Fruit fly (Drosophila melanogaster) whole organism, embryonic: ENCODE data around the gene qtc.
A peak's percentile ranks its signal among the peaks of the same experiment; 100 is the strongest.

Experiments used
- Blimp-1 ChIP-seq: fragments of 200-800 bp; sonication (Bioruptor generic); optimal IDR thresholded peaks from 3 replicates; lab custom pipeline; 2018; ENCODE audit warnings: missing biosample characterization, missing genetic modification characterization, mild to moderate bottlenecking, moderate library complexity, missing genetic modification reagents
- CG11504 ChIP-seq: fragments of 200-800 bp; sonication (Bioruptor generic); optimal IDR thresholded peaks from 3 replicates; lab custom pipeline; 2019; ENCODE audit warnings: missing biosample characterization, mild to moderate bottlenecking, missing genetic modification characterization, moderate library complexity
- CG11560 ChIP-seq: fragments of 200-800 bp; sonication (Bioruptor generic); IDR thresholded peaks from 3 replicates; pipeline ENCODE4 v1.3.6; 2022; ENCODE audit warnings: missing biosample characterization, missing genetic modification characterization
- CG11695 ChIP-seq: fragments of 200-800 bp; sonication (Bioruptor generic); IDR thresholded peaks from 3 replicates; pipeline ENCODE4 v1.3.6; 2022; ENCODE audit warnings: missing biosample characterization, missing genetic modification characterization
- CG13624 ChIP-seq: fragments of 200-800 bp; sonication (Bioruptor generic); optimal IDR thresholded peaks from 2 replicates; lab custom pipeline; 2016; ENCODE audit warnings: missing biosample characterization, missing genetic modification characterization
- CG1603 ChIP-seq: fragments of 200-800 bp; sonication (Bioruptor generic); optimal IDR thresholded peaks from 2 replicates; lab custom pipeline; 2019; ENCODE audit warnings: missing biosample characterization, mild to moderate bottlenecking, missing genetic modification characterization, moderate library complexity
- CG17328 ChIP-seq: fragments of 200-800 bp; sonication (Bioruptor generic); IDR thresholded peaks from 2 replicates; pipeline ENCODE4 v1.3.6; 2022; ENCODE audit warnings: missing biosample characterization, missing genetic modification characterization
- CG17359 ChIP-seq: fragments of 200-800 bp; sonication (Bioruptor generic); optimal IDR thresholded peaks from 3 replicates; lab custom pipeline; 2018; ENCODE audit warnings: missing biosample characterization, mild to moderate bottlenecking, missing genetic modification characterization, moderate library complexity
- CG17802 ChIP-seq: fragments of 200-800 bp; sonication (Bioruptor generic); optimal IDR thresholded peaks from 2 replicates; lab custom pipeline; 2018; ENCODE audit warnings: missing biosample characterization, mild to moderate bottlenecking, missing genetic modification characterization, moderate library complexity
- CG2116 ChIP-seq: fragments of 200-800 bp; sonication (Bioruptor generic); optimal IDR thresholded peaks from 3 replicates; lab custom pipeline; 2018; ENCODE audit warnings: missing biosample characterization, mild to moderate bottlenecking, missing genetic modification characterization
- CG2712 ChIP-seq: fragments of 200-800 bp; optimal IDR thresholded peaks from 3 replicates; lab custom pipeline; 2019; ENCODE audit warnings: missing biosample characterization, mild to moderate bottlenecking, missing genetic modification characterization, moderate library complexity
- CG2875 ChIP-seq: fragments of 200-800 bp; sonication (Bioruptor generic); optimal IDR thresholded peaks from 2 replicates; lab custom pipeline; 2017; ENCODE audit warnings: missing biosample characterization, mild to moderate bottlenecking, missing genetic modification characterization, missing genetic modification reagents
- CG42726 ChIP-seq: fragments of 200-800 bp; sonication (Bioruptor generic); IDR thresholded peaks from 2 replicates; pipeline ENCODE4 v1.3.6; 2022; ENCODE audit warnings: missing biosample characterization, missing genetic modification characterization; ENCODE audit not compliant: partially characterized antibody
- CG4820 ChIP-seq: fragments of 200-800 bp; sonication (Bioruptor generic); optimal IDR thresholded peaks from 3 replicates; lab custom pipeline; 2016; ENCODE audit warnings: missing biosample characterization, missing genetic modification characterization
- CG7987 ChIP-seq: fragments of 200-800 bp; sonication (Bioruptor generic); optimal IDR thresholded peaks from 2 replicates; lab custom pipeline; 2018; ENCODE audit warnings: missing biosample characterization, mild to moderate bottlenecking, missing genetic modification characterization, moderate library complexity
- CG9817 ChIP-seq: fragments of 200-800 bp; sonication (Bioruptor generic); optimal IDR thresholded peaks from 2 replicates; lab custom pipeline; 2018; ENCODE audit warnings: missing biosample characterization, mild to moderate bottlenecking, missing genetic modification characterization, moderate library complexity
- CG9932 ChIP-seq: fragments of 200-800 bp; sonication (Bioruptor generic); IDR thresholded peaks from 2 replicates; pipeline ENCODE4 v1.3.6; 2022; ENCODE audit warnings: missing biosample characterization, missing genetic modification characterization
- Dbx ChIP-seq: fragments of 200-800 bp; sonication (Bioruptor generic); IDR thresholded peaks from 3 replicates; pipeline ENCODE4 v1.3.6; 2022; ENCODE audit warnings: missing biosample characterization, missing genetic modification characterization
- Dll ChIP-seq: fragments of 200-800 bp; sonication (Bioruptor generic); IDR thresholded peaks from 4 replicates; pipeline ENCODE4 v1.3.6; 2022; ENCODE audit warnings: missing biosample characterization, missing genetic modification characterization; ENCODE audit not compliant: partially characterized antibody
- Dp ChIP-seq: fragments of 200-800 bp; sonication (Bioruptor generic); optimal IDR thresholded peaks from 2 replicates; lab custom pipeline; 2018; ENCODE audit warnings: missing biosample characterization, mild to moderate bottlenecking, missing genetic modification characterization, moderate library complexity
- Dref ChIP-seq: fragments of 200-800 bp; sonication (Bioruptor generic); IDR thresholded peaks from 2 replicates; pipeline ENCODE4 v1.3.6; 2022; ENCODE audit warnings: missing biosample characterization, missing genetic modification characterization
- Ets97D ChIP-seq: fragments of 200-800 bp; sonication (Bioruptor generic); optimal IDR thresholded peaks from 3 replicates; lab custom pipeline; 2016; ENCODE audit warnings: missing biosample characterization, missing genetic modification characterization
- Fer1 ChIP-seq: fragments of 200-800 bp; sonication (Bioruptor generic); optimal IDR thresholded peaks from 2 replicates; lab custom pipeline; 2017; ENCODE audit warnings: missing biosample characterization, mild to moderate bottlenecking, missing genetic modification characterization
- HLH4C ChIP-seq: fragments of 200-800 bp; sonication (Bioruptor generic); IDR thresholded peaks from 3 replicates; pipeline ENCODE4 v1.3.6; 2022; ENCODE audit warnings: missing biosample characterization, missing genetic modification characterization; ENCODE audit not compliant: partially characterized antibody
- Max ChIP-seq: fragments of 200-800 bp; sonication (Bioruptor generic); optimal IDR thresholded peaks from 2 replicates; lab custom pipeline; 2016; ENCODE audit warnings: missing biosample characterization, mild to moderate bottlenecking, missing genetic modification characterization
- Opbp ChIP-seq: fragments of 200-800 bp; sonication (Bioruptor generic); IDR thresholded peaks from 3 replicates; pipeline ENCODE4 v1.3.6; 2022; ENCODE audit warnings: missing biosample characterization, missing genetic modification characterization; ENCODE audit not compliant: partially characterized antibody
- PHDP ChIP-seq: fragments of 200-800 bp; sonication (Bioruptor generic); optimal IDR thresholded peaks from 3 replicates; lab custom pipeline; 2018; ENCODE audit warnings: missing biosample characterization, mild to moderate bottlenecking, missing genetic modification characterization, moderate library complexity
- Pdp1 ChIP-seq, 2 experiments: fragments of 200-800 bp; sonication (Bioruptor generic); optimal IDR thresholded peaks; 3 replicates each; lab custom pipeline; 2016; ENCODE audit warnings: missing biosample characterization in 2 of 2, missing genetic modification characterization in 2 of 2, mild to moderate bottlenecking in 1 of 2, moderate library complexity in 1 of 2
- Six4 ChIP-seq: fragments of 200-800 bp; sonication (Bioruptor generic); optimal IDR thresholded peaks from 2 replicates; lab custom pipeline; 2016; ENCODE audit warnings: missing biosample characterization, missing genetic modification characterization
- Spps ChIP-seq: fragments of 200-800 bp; sonication (Bioruptor generic); optimal IDR thresholded peaks from 2 replicates; lab custom pipeline; 2018; ENCODE audit warnings: missing biosample characterization, mild to moderate bottlenecking, missing genetic modification characterization
- YL-1 ChIP-seq: fragments of 200-800 bp; sonication (Bioruptor generic); optimal IDR thresholded peaks from 3 replicates; lab custom pipeline; 2017; ENCODE audit warnings: missing biosample characterization, mild to moderate bottlenecking, missing genetic modification characterization
- az2 ChIP-seq: fragments of 200-800 bp; sonication (Bioruptor generic); optimal IDR thresholded peaks from 3 replicates; lab custom pipeline; 2016; ENCODE audit warnings: missing biosample characterization, missing genetic modification characterization
- chinmo ChIP-seq: fragments of 200-800 bp; sonication (Bioruptor generic); IDR thresholded peaks from 4 replicates; pipeline ENCODE4 v1.3.6; 2022; ENCODE audit warnings: missing biosample characterization, missing genetic modification characterization; ENCODE audit not compliant: partially characterized antibody
- crol ChIP-seq: fragments of 200-800 bp; sonication (Bioruptor generic); IDR thresholded peaks from 2 replicates; pipeline ENCODE4 v1.3.6; 2022; ENCODE audit warnings: missing biosample characterization, missing genetic modification characterization
- crp ChIP-seq, 2 experiments: fragments of 200-800 bp; sonication (Bioruptor generic); optimal IDR thresholded peaks; 2 replicates in 1 of 2; 3 replicates in 1 of 2; lab custom pipeline; 2017; ENCODE audit warnings: missing biosample characterization in 2 of 2, missing genetic modification characterization in 2 of 2, mild to moderate bottlenecking in 1 of 2, moderate library complexity in 1 of 2
- ems ChIP-seq: fragments of 200-800 bp; sonication (Bioruptor generic); optimal IDR thresholded peaks from 3 replicates; lab custom pipeline; 2016; ENCODE audit warnings: missing biosample characterization, missing genetic modification characterization
- ftz-f1 ChIP-seq: fragments of 200-800 bp; sonication (Bioruptor generic); optimal IDR thresholded peaks from 2 replicates; lab custom pipeline; 2016; ENCODE audit warnings: missing biosample characterization, missing genetic modification characterization
- jing ChIP-seq: fragments of 200-800 bp; sonication (Bioruptor generic); optimal IDR thresholded peaks from 2 replicates; lab custom pipeline; 2018; ENCODE audit warnings: missing biosample characterization, mild to moderate bottlenecking, missing genetic modification characterization
- nom ChIP-seq: fragments of 200-800 bp; sonication (Bioruptor generic); optimal IDR thresholded peaks from 2 replicates; lab custom pipeline; 2017; ENCODE audit warnings: missing biosample characterization, missing genetic modification characterization, mild to moderate bottlenecking, moderate library complexity, missing genetic modification reagents
- p53 ChIP-seq: fragments of 200-800 bp; sonication (Bioruptor generic); optimal IDR thresholded peaks from 2 replicates; lab custom pipeline; 2016; ENCODE audit warnings: missing biosample characterization, missing genetic modification characterization
- pzg ChIP-seq: fragments of 200-800 bp; sonication (Bioruptor generic); optimal IDR thresholded peaks from 3 replicates; lab custom pipeline; 2018; ENCODE audit warnings: missing biosample characterization, mild to moderate bottlenecking, missing genetic modification characterization, moderate library complexity
- row ChIP-seq: fragments of 200-800 bp; sonication (Bioruptor generic); IDR thresholded peaks from 3 replicates; pipeline ENCODE4 v1.3.6; 2022; ENCODE audit warnings: missing biosample characterization, missing genetic modification characterization
- sisA ChIP-seq: fragments of 200-800 bp; sonication (Bioruptor generic); IDR thresholded peaks from 2 replicates; pipeline ENCODE4 v1.3.6; 2022; ENCODE audit warnings: missing biosample characterization, missing genetic modification characterization
- sob ChIP-seq: fragments of 200-800 bp; sonication (Bioruptor generic); IDR thresholded peaks from 2 replicates; pipeline ENCODE4 v1.3.6; 2022; ENCODE audit warnings: missing biosample characterization, missing genetic modification characterization
- ssp ChIP-seq: fragments of 200-800 bp; sonication (Bioruptor generic); IDR thresholded peaks from 2 replicates; pipeline ENCODE4 v1.3.6; 2022; ENCODE audit warnings: missing biosample characterization, missing genetic modification characterization
- stwl ChIP-seq: fragments of 200-800 bp; sonication (Bioruptor generic); optimal IDR thresholded peaks from 3 replicates; lab custom pipeline; 2018; ENCODE audit warnings: missing biosample characterization, mild to moderate bottlenecking, missing genetic modification characterization, moderate library complexity
- sug ChIP-seq: fragments of 200-800 bp; optimal IDR thresholded peaks from 2 replicates; lab custom pipeline; 2019; ENCODE audit warnings: missing biosample characterization, mild to moderate bottlenecking, missing genetic modification characterization, moderate library complexity
- tna ChIP-seq: fragments of 200-800 bp; sonication (Bioruptor generic); IDR thresholded peaks from 2 replicates; pipeline ENCODE4 v1.3.6; 2022; ENCODE audit warnings: missing biosample characterization, missing genetic modification characterization; ENCODE audit not compliant: partially characterized antibody

The qtc gene

dm6 chr2L:5054953-5055352 lies 5.7 kb upstream of the qtc start, which contains the start of the genes CG14036 and His3.3A (continued):
- TF ChIP-seq Dref = peak; percentile 91
- TF ChIP-seq nom (GFP tag; lab: Kevin White, UChicago) = peak; percentile 29
- TF ChIP-seq CG17802 (tag; lab: Kevin White, UChicago) = peak; percentile 6
- TF ChIP-seq CG2875 (GFP tag; lab: Kevin White, UChicago) = no peak
- TF ChIP-seq HLH4C (GFP tag; lab: Robert Waterston, UW) = peak; percentile 79
- TF ChIP-seq ftz-f1 (GFP tag; lab: Kevin White, UChicago) = peak; percentile 30
- peak; percentile 72 for TF ChIP-seq stwl
- 0 out of 3 replicates have a peak, but pooled peaks have one; percentile 11 for TF ChIP-seq CG11695 (GFP tag; lab: Robert Waterston, UW)
- TF ChIP-seq YL-1 (GFP tag; lab: Kevin White, UChicago) = peak; percentile 63
- TF ChIP-seq CG2116 = peak; percentile 90
- TF ChIP-seq Opbp = peak; percentile 63; the same call in 2 of the 3 replicates
- peak; percentile 4 for TF ChIP-seq PHDP (tag; lab: Kevin White, UChicago)
- peak; percentile 59; the same call in 1 of the 2 replicates for TF ChIP-seq CG42726
- TF ChIP-seq CG4820 (GFP tag; lab: Kevin White, UChicago) = peak; percentile 90
- 0 out of 2 replicates have a peak, but pooled peaks have one; percentile 21 for TF ChIP-seq CG17328
- TF ChIP-seq CG7987 = peak; percentile 27
- TF ChIP-seq sob (GFP tag; lab: Robert Waterston, UW) = 0 out of 2 replicates have a peak, but pooled peaks have one; percentile 22
- peak; percentile 43 for TF ChIP-seq sug (tag; lab: Kevin White, UChicago)
- TF ChIP-seq Dp = peak; percentile 88
- TF ChIP-seq Max (GFP tag; lab: Kevin White, UChicago) = no peak
- TF ChIP-seq tna (GFP tag; lab: Robert Waterston, UW) = peak; percentile 59; the same call in 1 of the 2 replicates
- peak; percentile 69 for TF ChIP-seq Blimp-1 (GFP tag; lab: Kevin White, UChicago)
- peak; percentile 1 for TF ChIP-seq Spps (tag; lab: Kevin White, UChicago)
- peak; percentile 81 for TF ChIP-seq Ets97D (GFP tag; lab: Kevin White, UChicago)
- TF ChIP-seq CG11504 = peak; percentile 18
- peak; percentile 100 for TF ChIP-seq CG1603 (tag; lab: Kevin White, UChicago)
- peak; percentile 50 for TF ChIP-seq ems (GFP tag; lab: Kevin White, UChicago)
- TF ChIP-seq sisA (GFP tag; lab: Robert Waterston, UW) = no peak
- TF ChIP-seq CG17359 (tag; lab: Kevin White, UChicago) = no peak
- TF ChIP-seq Pdp1 (GFP tag; optimal IDR thresholded peaks at IDR 0.05; lab: Kevin White, UChicago) = no peak
- TF ChIP-seq Six4 (GFP tag; lab: Kevin White, UChicago) = no peak
- 0 out of 3 replicates have a peak, but pooled peaks have one; percentile 18 for TF ChIP-seq Dbx
- TF ChIP-seq CG11560 (tag; lab: Robert Waterston, UW) = peak; percentile 94
- TF ChIP-seq CG9932 (GFP tag; lab: Robert Waterston, UW) = peak; percentile 35; the same call in 1 of the 2 replicates
- TF ChIP-seq Dll = peak; percentile 56; the same call in 1 of the 4 replicates
- no peak for TF ChIP-seq az2
- TF ChIP-seq row (GFP tag; lab: Robert Waterston, UW) = peak; percentile 51; the same call in 2 of the 3 replicates
- peak; percentile 98 for TF ChIP-seq crol
- peak; percentile 68; the same call in 1 of the 4 replicates for TF ChIP-seq chinmo
- TF ChIP-seq Fer1 = peak; percentile 48
- TF ChIP-seq CG13624 (GFP tag; lab: Kevin White, UChicago) = no peak
- TF ChIP-seq ssp (GFP tag; lab: Robert Waterston, UW) = peak; percentile 74
- no peak for TF ChIP-seq jing (GFP tag; lab: Kevin White, UChicago)
- TF ChIP-seq CG2712 (tag; lab: Kevin White, UChicago) = peak; percentile 46
- peak; percentile 96 for TF ChIP-seq pzg (GFP tag; lab: Kevin White, UChicago)
- peak; percentile 11 for TF ChIP-seq CG9817
- no peak for TF ChIP-seq p53
- TF ChIP-seq crp (GFP tag; optimal IDR thresholded peaks at IDR 0.05; lab: Kevin White, UChicago) = peak in 1 of 2 experiments; percentile 77
